Fruit fly (Drosophila melanogaster) whole organism, prepupa: ENCODE measurements around the gene CG1317.

Experiments
- CG6276 ChIP-seq: fragments of 200-800 bp; sonication (Bioruptor generic); optimal IDR thresholded peaks from 2 replicates; lab custom pipeline; 2017; ENCODE audit warnings: missing biosample characterization, mild to moderate bottlenecking, missing genetic modification characterization
- CG6792 ChIP-seq: fragments of 200-800 bp; sonication (Bioruptor generic); optimal IDR thresholded peaks from 3 replicates; lab custom pipeline; 2016; ENCODE audit warnings: missing biosample characterization, missing genetic modification characterization
- CG9139 ChIP-seq: fragments of 200-800 bp; sonication (Bioruptor generic); optimal IDR thresholded peaks from 3 replicates; lab custom pipeline; 2017; ENCODE audit warnings: missing biosample characterization, mild to moderate bottlenecking, missing genetic modification characterization
- Ets21C ChIP-seq: fragments of 200-800 bp; sonication (Bioruptor generic); optimal IDR thresholded peaks from 3 replicates; lab custom pipeline; 2016; ENCODE audit warnings: missing biosample characterization, missing genetic modification characterization
- Hr4 ChIP-seq: fragments of 200-800 bp; sonication (Bioruptor generic); optimal IDR thresholded peaks from 3 replicates; lab custom pipeline; 2016; ENCODE audit warnings: missing biosample characterization, missing genetic modification characterization
- Met ChIP-seq: fragments of 200-800 bp; sonication (Bioruptor generic); optimal IDR thresholded peaks from 3 replicates; lab custom pipeline; 2016; ENCODE audit warnings: missing biosample characterization, missing genetic modification characterization
- Sox15 ChIP-seq: fragments of 200-800 bp; sonication (Bioruptor generic); optimal IDR thresholded peaks from 3 replicates; lab custom pipeline; 2016; ENCODE audit warnings: missing biosample characterization, missing genetic modification characterization
- achi ChIP-seq: fragments of 200-800 bp; sonication (Bioruptor generic); optimal IDR thresholded peaks from 3 replicates; lab custom pipeline; 2016; ENCODE audit warnings: missing biosample characterization, missing genetic modification characterization
- acj6 ChIP-seq: fragments of 200-800 bp; sonication (Bioruptor generic); optimal IDR thresholded peaks from 3 replicates; lab custom pipeline; 2016; ENCODE audit warnings: missing biosample characterization, missing genetic modification characterization
- cyc ChIP-seq: fragments of 200-800 bp; sonication (Bioruptor generic); optimal IDR thresholded peaks from 3 replicates; lab custom pipeline; 2016; ENCODE audit warnings: missing biosample characterization, missing genetic modification characterization
- eg ChIP-seq: fragments of 200-800 bp; sonication (Bioruptor generic); IDR thresholded peaks from 3 replicates; pipeline ENCODE4 v1.3.6; 2022; ENCODE audit warnings: missing biosample characterization, missing genetic modification characterization

dm6 chr3L:2392745-2393435 is 21.2 kb upstream of the CG1317 start:
- TF ChIP-seq achi (no peak), Sox15 (GFP tag; lab: Kevin White, UChicago) (no peak), CG9139 (GFP tag; lab: Kevin White, UChicago) (no peak), CG6276 (no peak), cyc (GFP tag; lab: Kevin White, UChicago) (no peak), CG6792 (GFP tag; lab: Kevin White, UChicago) (no peak), Ets21C (GFP tag; lab: Kevin White, UChicago) (no peak), eg (no peak), acj6 (GFP tag; lab: Kevin White, UChicago) (no peak), Hr4 (GFP tag; lab: Kevin White, UChicago) (no peak), Met (GFP tag; lab: Kevin White, UChicago) (no peak)
